Worm (Caenorhabditis elegans) whole organism, L2 larva: Measurements from ENCODE around the gene irld-4.

Source experiments
- C34F6.9 ChIP-seq: fragments of 150-350 bp; optimal IDR thresholded peaks from 2 replicates; lab custom pipeline; 2014; ENCODE audit warnings: missing biosample characterization, missing genetic modification characterization
- F13H6.1 ChIP-seq: sonication (generic microtip); optimal IDR thresholded peaks from 2 replicates; lab custom pipeline; 2016; ENCODE audit warnings: missing genetic modification characterization, missing compliant biosample characterization
- R02D3.7 ChIP-seq: fragments of 150-350 bp; optimal IDR thresholded peaks from 2 replicates; lab custom pipeline; 2014; ENCODE audit warnings: missing biosample characterization, missing genetic modification characterization
- Y55F3AM.14 ChIP-seq: fragments of 200-800 bp; sonication (Bioruptor generic); optimal IDR thresholded peaks from 2 replicates; lab custom pipeline; 2018; ENCODE audit warnings: mild to moderate bottlenecking, missing genetic modification characterization, missing compliant biosample characterization
- alr-1 ChIP-seq: fragments of 150-350 bp; optimal IDR thresholded peaks from 2 replicates; lab custom pipeline; 2014; ENCODE audit warnings: missing biosample characterization, missing genetic modification characterization
- aly-2 ChIP-seq: fragments of 150-350 bp; optimal IDR thresholded peaks from 2 replicates; lab custom pipeline; 2014; ENCODE audit warnings: missing biosample characterization, missing genetic modification characterization
- ama-1 ChIP-seq: fragments of 150-350 bp; optimal IDR thresholded peaks from 2 replicates; lab custom pipeline; 2018; ENCODE audit warnings: inconsistent platforms
- blmp-1 ChIP-seq: sonication (generic microtip); optimal IDR thresholded peaks from 2 replicates; lab custom pipeline; 2017; ENCODE audit warnings: missing genetic modification characterization, mild to moderate bottlenecking, missing compliant biosample characterization, antibody characterized with exemption, moderate library complexity; ENCODE audit not compliant: insufficient read depth
- ceh-16 ChIP-seq: fragments of 150-350 bp; optimal IDR thresholded peaks from 2 replicates; lab custom pipeline; 2014; ENCODE audit warnings: missing biosample characterization, missing genetic modification characterization
- ceh-82 ChIP-seq: fragments of 150-350 bp; optimal IDR thresholded peaks from 2 replicates; lab custom pipeline; 2014; ENCODE audit warnings: missing biosample characterization, missing genetic modification characterization
- crh-2 ChIP-seq: sonication (generic microtip); optimal IDR thresholded peaks from 2 replicates; lab custom pipeline; 2017; ENCODE audit warnings: missing biosample characterization, missing genetic modification characterization
- dmd-4 ChIP-seq: sonication (generic microtip); optimal IDR thresholded peaks from 2 replicates; lab custom pipeline; 2017; ENCODE audit warnings: missing biosample characterization, missing genetic modification characterization
- egl-27 ChIP-seq: sonication (generic microtip); optimal IDR thresholded peaks from 3 replicates; lab custom pipeline; 2017; ENCODE audit warnings: missing biosample characterization, missing genetic modification reagents, missing genetic modification characterization
- elt-1 ChIP-seq: fragments of 150-350 bp; optimal IDR thresholded peaks from 2 replicates; lab custom pipeline; 2014; ENCODE audit warnings: missing biosample characterization, missing genetic modification characterization
- elt-3 ChIP-seq: sonication (generic microtip); optimal IDR thresholded peaks from 2 replicates; lab custom pipeline; 2017; ENCODE audit warnings: missing biosample characterization, missing genetic modification characterization
- fos-1 ChIP-seq: fragments of 150-350 bp; optimal IDR thresholded peaks from 2 replicates; lab custom pipeline; 2014; ENCODE audit warnings: missing biosample characterization, missing genetic modification characterization
- gmeb-1 ChIP-seq: fragments of 150-350 bp; optimal IDR thresholded peaks from 2 replicates; lab custom pipeline; 2014; ENCODE audit warnings: missing biosample characterization, missing genetic modification characterization
- lin-11 ChIP-seq: fragments of 150-350 bp; sonication (generic microtip); optimal IDR thresholded peaks from 2 replicates; lab custom pipeline; 2014; ENCODE audit warnings: missing biosample characterization, missing genetic modification characterization, inconsistent platforms, mixed read lengths
- lin-13 ChIP-seq: fragments of 150-350 bp; optimal IDR thresholded peaks from 2 replicates; lab custom pipeline; 2014; ENCODE audit warnings: missing biosample characterization, missing genetic modification reagents, missing genetic modification characterization
- lsy-2 ChIP-seq, 2 experiments: fragments of 150-350 bp in 1 of 2; sonication (generic microtip) in 1 of 2; optimal IDR thresholded peaks; 2 replicates each; lab custom pipeline; 2014 to 2017; ENCODE audit warnings: missing biosample characterization in 2 of 2, missing genetic modification characterization in 2 of 2
- mab-5 ChIP-seq: fragments of 150-350 bp; optimal IDR thresholded peaks from 2 replicates; lab custom pipeline; 2014; ENCODE audit warnings: missing biosample characterization, missing genetic modification characterization
- mbf-1 ChIP-seq: sonication (generic microtip); optimal IDR thresholded peaks from 2 replicates; lab custom pipeline; 2017; ENCODE audit warnings: missing biosample characterization, missing genetic modification characterization
- mdl-1 ChIP-seq, 2 experiments: fragments of 150-350 bp in 1 of 2; sonication (generic microtip) in 1 of 2; optimal IDR thresholded peaks; 2 replicates each; lab custom pipeline; 2017; ENCODE audit warnings: missing biosample characterization in 2 of 2, missing genetic modification characterization in 2 of 2
- nhr-10 ChIP-seq: sonication (generic microtip); optimal IDR thresholded peaks from 2 replicates; lab custom pipeline; 2017; ENCODE audit warnings: missing biosample characterization, missing genetic modification characterization
- nhr-12 ChIP-seq: fragments of 150-350 bp; optimal IDR thresholded peaks from 2 replicates; lab custom pipeline; 2014; ENCODE audit warnings: missing biosample characterization, missing genetic modification characterization
- nhr-129 ChIP-seq: fragments of 150-350 bp; optimal IDR thresholded peaks from 2 replicates; lab custom pipeline; 2014; ENCODE audit warnings: missing biosample characterization, missing genetic modification characterization
- nhr-21 ChIP-seq: fragments of 150-350 bp; optimal IDR thresholded peaks from 2 replicates; lab custom pipeline; 2014; ENCODE audit warnings: missing biosample characterization, missing genetic modification characterization
- nhr-23 ChIP-seq: fragments of 150-350 bp; optimal IDR thresholded peaks from 2 replicates; lab custom pipeline; 2014; ENCODE audit warnings: missing biosample characterization, missing genetic modification reagents, missing genetic modification characterization
- nhr-237 ChIP-seq: fragments of 150-350 bp; optimal IDR thresholded peaks from 2 replicates; lab custom pipeline; 2014; ENCODE audit warnings: missing biosample characterization, missing genetic modification characterization
- nhr-25 ChIP-seq: fragments of 150-350 bp; sonication (generic microtip); optimal IDR thresholded peaks from 3 replicates; lab custom pipeline; 2014; ENCODE audit warnings: missing biosample characterization, missing genetic modification characterization
- nhr-6 ChIP-seq: fragments of 150-350 bp; optimal IDR thresholded peaks from 2 replicates; lab custom pipeline; 2014; ENCODE audit warnings: missing biosample characterization, missing genetic modification characterization
- nhr-77 ChIP-seq: fragments of 150-350 bp; optimal IDR thresholded peaks from 2 replicates; lab custom pipeline; 2014; ENCODE audit warnings: missing biosample characterization, missing genetic modification characterization
- peb-1 ChIP-seq: fragments of 150-350 bp; optimal IDR thresholded peaks from 2 replicates; lab custom pipeline; 2014; ENCODE audit warnings: missing biosample characterization, missing genetic modification characterization
- sem-4 ChIP-seq: fragments of 150-350 bp; optimal IDR thresholded peaks from 2 replicates; lab custom pipeline; 2014; ENCODE audit warnings: missing biosample characterization, missing genetic modification reagents, missing genetic modification characterization
- sma-3 ChIP-seq: sonication (generic microtip); optimal IDR thresholded peaks from 2 replicates; lab custom pipeline; 2016; ENCODE audit warnings: missing genetic modification reagents, missing genetic modification characterization, missing compliant biosample characterization
- sma-9 ChIP-seq, 2 experiments: fragments of 150-350 bp in 1 of 2; sonication (generic microtip) in 1 of 2; optimal IDR thresholded peaks; 2 replicates each; lab custom pipeline; 2014 to 2016; ENCODE audit warnings: missing genetic modification characterization in 2 of 2, mild to moderate bottlenecking in 1 of 2, missing biosample characterization in 1 of 2, missing compliant biosample characterization in 1 of 2, missing genetic modification reagents in 1 of 2, moderate library complexity in 1 of 2
- snpc-4 ChIP-seq: fragments of 150-350 bp; optimal IDR thresholded peaks from 2 replicates; lab custom pipeline; 2014; ENCODE audit warnings: missing biosample characterization, missing genetic modification characterization
- unc-39 ChIP-seq: fragments of 150-350 bp; optimal IDR thresholded peaks from 2 replicates; lab custom pipeline; 2014; ENCODE audit warnings: missing biosample characterization, missing genetic modification characterization
- unc-55 ChIP-seq: fragments of 150-350 bp; sonication (generic microtip); optimal IDR thresholded peaks from 3 replicates; lab custom pipeline; 2014; ENCODE audit warnings: missing biosample characterization, missing genetic modification reagents, missing genetic modification characterization
- unc-62 ChIP-seq: fragments of 150-350 bp; optimal IDR thresholded peaks from 2 replicates; lab custom pipeline; 2014; ENCODE audit warnings: missing biosample characterization, missing genetic modification reagents, missing genetic modification characterization
- zag-1 ChIP-seq: fragments of 150-350 bp; optimal IDR thresholded peaks from 2 replicates; lab custom pipeline; 2014; ENCODE audit warnings: missing biosample characterization, missing genetic modification characterization
- ztf-1 ChIP-seq: fragments of 200-800 bp; sonication (Bioruptor generic); conservative IDR thresholded peaks from 2 replicates; pipeline ENCODE4 v1.3.6; 2022; ENCODE audit warnings: missing genetic modification characterization, missing compliant biosample characterization
- ztf-11 ChIP-seq: sonication (generic microtip); optimal IDR thresholded peaks from 2 replicates; lab custom pipeline; 2017; ENCODE audit warnings: missing biosample characterization, missing genetic modification characterization
- ztf-4 ChIP-seq: fragments of 150-350 bp; optimal IDR thresholded peaks from 2 replicates; lab custom pipeline; 2014; ENCODE audit warnings: missing biosample characterization, missing genetic modification characterization

The irld-4 gene

ce11 chrIV:14612547-14613329 lies 20.2 kb upstream of the irld-4 start (continued):
- TF ChIP-seq sma-3 (GFP tag; lab: Kevin White, UChicago) (peak; percentile 49), ztf-4 (tag; lab: Kevin White, UChicago) (no peak), ztf-11 (no peak), unc-62 (GFP tag; lab: Kevin White, UChicago) (no peak), ztf-1 (GFP tag; lab: Robert Waterston, UW) (no peak), crh-2 (peak; percentile 70), mab-5 (peak; percentile 40), blmp-1 (tag; lab: Kevin White, UChicago) (peak; percentile 72), alr-1 (no peak), ama-1 (lab: Kevin White, UChicago) (no peak), lsy-2 (tag; optimal IDR thresholded peaks at IDR 0.05; lab: Kevin White, UChicago) (peak in 1 of 2 experiments; percentile 68), aly-2 (no peak), snpc-4 (no peak), unc-55 (GFP tag; lab: Kevin White, UChicago) (peak; percentile 45), nhr-129 (tag; lab: Kevin White, UChicago) (peak; percentile 85), nhr-237 (tag; lab: Kevin White, UChicago) (no peak)

ce11 chrIV:14613375-14613774 lies 19.5 kb upstream of the irld-4 start:
- TF ChIP-seq ceh-82: no peak
- TF ChIP-seq nhr-77 (tag; lab: Kevin White, UChicago): no peak
- TF ChIP-seq nhr-6 (tag; lab: Kevin White, UChicago): no peak
- no peak for TF ChIP-seq elt-3 (tag; lab: Kevin White, UChicago)
- TF ChIP-seq sma-9 (GFP tag; optimal IDR thresholded peaks at IDR 0.05; lab: Kevin White, UChicago): peak; percentile 19
- TF ChIP-seq sma-9 (tag; optimal IDR thresholded peaks at IDR 0.05; lab: Kevin White, UChicago): no peak
- peak in 1 of 2 experiments; percentile 21 for TF ChIP-seq lsy-2 (tag; optimal IDR thresholded peaks at IDR 0.05; lab: Kevin White, UChicago)
- peak; percentile 79 for TF ChIP-seq nhr-21 (tag; lab: Kevin White, UChicago)
- TF ChIP-seq unc-55 (GFP tag; lab: Kevin White, UChicago): no peak
- TF ChIP-seq peb-1 (tag; lab: Kevin White, UChicago): no peak

ce11 chrIV:14614176-14614740 lies 18.6 kb upstream of the irld-4 start:
- peak; percentile 51 for TF ChIP-seq Y55F3AM.14
- peak; percentile 81 for TF ChIP-seq sma-3 (GFP tag; lab: Kevin White, UChicago)
- no peak for TF ChIP-seq sem-4 (tag; lab: Kevin White, UChicago)
- TF ChIP-seq unc-39 (tag; lab: Kevin White, UChicago): no peak
- no peak for TF ChIP-seq ceh-82
- peak; percentile 75 for TF ChIP-seq nhr-129 (tag; lab: Kevin White, UChicago)
- TF ChIP-seq mab-5: no peak
- no peak for TF ChIP-seq ceh-16 (tag; lab: Kevin White, UChicago)
- peak; percentile 44 for TF ChIP-seq nhr-6 (tag; lab: Kevin White, UChicago)
- TF ChIP-seq dmd-4 (tag; lab: Kevin White, UChicago): no peak
- TF ChIP-seq alr-1: no peak
- no peak for TF ChIP-seq peb-1 (tag; lab: Kevin White, UChicago)
- TF ChIP-seq mdl-1 (tag; optimal IDR thresholded peaks at IDR 0.05; lab: Kevin White, UChicago): peak; percentile 31 to 32
- no peak for TF ChIP-seq elt-1 (tag; lab: Kevin White, UChicago)
- TF ChIP-seq gmeb-1: peak; percentile 34
- TF ChIP-seq F13H6.1 (tag; lab: Kevin White, UChicago): no peak
- no peak for TF ChIP-seq C34F6.9 (tag; lab: Kevin White, UChicago)
- no peak for TF ChIP-seq lin-13 (GFP tag; lab: Kevin White, UChicago)
- TF ChIP-seq nhr-23 (tag; lab: Kevin White, UChicago): no peak
- TF ChIP-seq elt-3 (tag; lab: Kevin White, UChicago): no peak
- TF ChIP-seq nhr-21 (tag; lab: Kevin White, UChicago): peak; percentile 92
- peak; percentile 13 for TF ChIP-seq fos-1
- TF ChIP-seq lsy-2 (tag; optimal IDR thresholded peaks at IDR 0.05; lab: Kevin White, UChicago): peak in 1 of 2 experiments; percentile 34
- TF ChIP-seq unc-62 (GFP tag; lab: Kevin White, UChicago): no peak
- TF ChIP-seq ztf-11: no peak
- peak; percentile 94 for TF ChIP-seq sma-9 (GFP tag; optimal IDR thresholded peaks at IDR 0.05; lab: Kevin White, UChicago)
- no peak for TF ChIP-seq sma-9 (tag; optimal IDR thresholded peaks at IDR 0.05; lab: Kevin White, UChicago)
- peak; percentile 69 for TF ChIP-seq blmp-1 (tag; lab: Kevin White, UChicago)
- no peak for TF ChIP-seq egl-27 (tag; lab: Kevin White, UChicago)
- no peak for TF ChIP-seq nhr-12 (tag; lab: Kevin White, UChicago)
- peak; percentile 62 for TF ChIP-seq crh-2
- no peak for TF ChIP-seq snpc-4
- no peak for TF ChIP-seq aly-2
- no peak for TF ChIP-seq R02D3.7 (tag; lab: Kevin White, UChicago)
- TF ChIP-seq nhr-77 (tag; lab: Kevin White, UChicago): no peak
- TF ChIP-seq nhr-25 (tag; lab: Kevin White, UChicago): peak; percentile 80
- no peak for TF ChIP-seq zag-1 (tag; lab: Kevin White, UChicago)
- no peak for TF ChIP-seq nhr-10 (tag; lab: Kevin White, UChicago)
- peak; percentile 35 for TF ChIP-seq ztf-4 (tag; lab: Kevin White, UChicago)
- TF ChIP-seq ama-1 (lab: Kevin White, UChicago): no peak
- no peak for TF ChIP-seq lin-11
- no peak for TF ChIP-seq mbf-1
